Worm (Caenorhabditis elegans) whole organism, young adult: ENCODE measurements around the gene C26E1.1.
A peak's percentile ranks its signal among the peaks of the same experiment; 100 is the strongest.

Experiments used
- B0261.1 ChIP-seq: sonication (generic microtip); optimal IDR thresholded peaks from 2 replicates; lab custom pipeline; 2016; ENCODE audit warnings: mild to moderate bottlenecking, missing genetic modification characterization, moderate library complexity, missing compliant biosample characterization
- B0336.3 ChIP-seq: fragments of 200-800 bp; sonication (Bioruptor generic); IDR thresholded peaks from 2 replicates; pipeline ENCODE4 v1.3.6; 2022; ENCODE audit warnings: missing genetic modification characterization, missing compliant biosample characterization
- F10E7.11 ChIP-seq: sonication (generic microtip); optimal IDR thresholded peaks from 2 replicates; lab custom pipeline; 2017; ENCODE audit warnings: mild to moderate bottlenecking, missing genetic modification characterization, moderate library complexity, missing compliant biosample characterization
- F33H1.4 ChIP-seq: fragments of 200-800 bp; sonication (Bioruptor generic); IDR thresholded peaks from 2 replicates; pipeline ENCODE4 v1.3.6; 2022; ENCODE audit warnings: missing genetic modification reagents, missing genetic modification characterization, missing compliant biosample characterization
- F37B4.10 ChIP-seq: fragments of 200-800 bp; sonication (Bioruptor generic); IDR thresholded peaks from 2 replicates; pipeline ENCODE4 v1.3.6; 2022; ENCODE audit warnings: missing genetic modification characterization, missing compliant biosample characterization
- K12H6.12 ChIP-seq: fragments of 200-800 bp; sonication (Bioruptor generic); optimal IDR thresholded peaks from 2 replicates; lab custom pipeline; 2018; ENCODE audit warnings: mild to moderate bottlenecking, missing genetic modification characterization, missing compliant biosample characterization
- T07F8.4 ChIP-seq: sonication (generic microtip); optimal IDR thresholded peaks from 2 replicates; lab custom pipeline; 2016; ENCODE audit warnings: mild to moderate bottlenecking, missing genetic modification characterization, moderate library complexity, missing compliant biosample characterization
- Y67H2A.10 ChIP-seq: fragments of 200-800 bp; sonication (Bioruptor generic); conservative IDR thresholded peaks from 2 replicates; pipeline ENCODE4 v1.3.6; 2022; ENCODE audit warnings: missing genetic modification reagents, missing genetic modification characterization, missing compliant biosample characterization
- attf-3 ChIP-seq: fragments of 200-800 bp; sonication (Bioruptor generic); conservative IDR thresholded peaks from 2 replicates; pipeline ENCODE4 v1.3.6; 2022; ENCODE audit warnings: missing genetic modification reagents, missing genetic modification characterization, missing compliant biosample characterization
- attf-5 ChIP-seq: fragments of 200-800 bp; sonication (Bioruptor generic); optimal IDR thresholded peaks from 2 replicates; lab custom pipeline; 2018; ENCODE audit warnings: mild to moderate bottlenecking, missing genetic modification characterization, missing compliant biosample characterization
- bed-2 ChIP-seq: fragments of 200-800 bp; sonication (Bioruptor generic); IDR thresholded peaks from 2 replicates; pipeline ENCODE4 v1.3.6; 2022; ENCODE audit warnings: missing genetic modification reagents, missing genetic modification characterization, missing compliant biosample characterization
- cebp-1 ChIP-seq, 2 experiments: fragments of 200-800 bp in 1 of 2; sonication (Bioruptor generic) in 1 of 2; sonication (generic microtip) in 1 of 2; IDR thresholded peaks in 1 of 2; optimal IDR thresholded peaks in 1 of 2; 2 replicates each; pipeline versions ENCODE4 v1.3.6 to Lab custom; 2017 to 2022; ENCODE audit warnings: missing compliant biosample characterization in 2 of 2, missing genetic modification characterization in 2 of 2, mild to moderate bottlenecking in 1 of 2, missing genetic modification reagents in 1 of 2, moderate library complexity in 1 of 2
- dox-1 ChIP-seq: fragments of 200-800 bp; sonication (Bioruptor generic); IDR thresholded peaks from 2 replicates; pipeline ENCODE4 v1.3.6; 2022; ENCODE audit warnings: missing genetic modification reagents, missing genetic modification characterization, missing compliant biosample characterization
- efl-1 ChIP-seq: fragments of 150-350 bp; optimal IDR thresholded peaks from 2 replicates; lab custom pipeline; 2014; ENCODE audit warnings: missing biosample characterization, missing genetic modification reagents, missing genetic modification characterization
- egrh-3 ChIP-seq: fragments of 200-800 bp; sonication (Bioruptor generic); IDR thresholded peaks from 2 replicates; pipeline ENCODE4 v1.3.6; 2022; ENCODE audit warnings: missing genetic modification reagents, missing genetic modification characterization, missing compliant biosample characterization
- ekl-4 ChIP-seq: fragments of 200-800 bp; sonication (Bioruptor generic); IDR thresholded peaks from 2 replicates; pipeline ENCODE4 v1.3.6; 2022; ENCODE audit warnings: missing genetic modification reagents, missing genetic modification characterization, missing compliant biosample characterization
- gei-17 ChIP-seq: fragments of 200-800 bp; sonication (Bioruptor generic); optimal IDR thresholded peaks from 2 replicates; lab custom pipeline; 2018; ENCODE audit warnings: mild to moderate bottlenecking, missing genetic modification characterization, missing compliant biosample characterization
- hlh-12 ChIP-seq: sonication (generic microtip); optimal IDR thresholded peaks from 2 replicates; lab custom pipeline; 2016; ENCODE audit warnings: missing genetic modification characterization, missing compliant biosample characterization
- hmg-1.2 ChIP-seq: fragments of 200-800 bp; sonication (Bioruptor generic); IDR thresholded peaks from 2 replicates; pipeline ENCODE4 v1.3.6; 2022; ENCODE audit warnings: missing genetic modification reagents, missing genetic modification characterization, missing compliant biosample characterization
- hsf-1 ChIP-seq: fragments of 200-800 bp; sonication (Bioruptor generic); IDR thresholded peaks from 2 replicates; pipeline ENCODE4 v1.3.6; 2022; ENCODE audit warnings: missing genetic modification reagents, missing genetic modification characterization, missing compliant biosample characterization
- lag-1 ChIP-seq: fragments of 200-800 bp; sonication (Bioruptor generic); IDR thresholded peaks from 2 replicates; pipeline ENCODE4 v1.3.6; 2022; ENCODE audit warnings: missing genetic modification reagents, missing genetic modification characterization, missing compliant biosample characterization
- lir-1 ChIP-seq: fragments of 200-800 bp; sonication (Bioruptor generic); conservative IDR thresholded peaks from 2 replicates; pipeline ENCODE4 v1.3.6; 2022; ENCODE audit warnings: missing genetic modification reagents, missing genetic modification characterization, missing compliant biosample characterization
- lsy-27 ChIP-seq: sonication (generic microtip); optimal IDR thresholded peaks from 2 replicates; lab custom pipeline; 2017; ENCODE audit warnings: missing genetic modification characterization, mild to moderate bottlenecking, missing compliant biosample characterization, antibody characterized with exemption, missing genotype, borderline replicate concordance; ENCODE audit not compliant: insufficient read depth
- madf-10 ChIP-seq: sonication (generic microtip); optimal IDR thresholded peaks from 2 replicates; lab custom pipeline; 2016; ENCODE audit warnings: mild to moderate bottlenecking, missing genetic modification characterization, missing compliant biosample characterization
- mcd-1 ChIP-seq: fragments of 200-800 bp; sonication (Bioruptor generic); IDR thresholded peaks from 2 replicates; pipeline ENCODE4 v1.3.6; 2022; ENCODE audit warnings: missing genetic modification reagents, missing genetic modification characterization, missing compliant biosample characterization
- mes-4 ChIP-seq: sonication (generic microtip); optimal IDR thresholded peaks from 2 replicates; lab custom pipeline; 2016; ENCODE audit warnings: missing genotype, missing genetic modification characterization, missing compliant biosample characterization
- nfyb-1 ChIP-seq: fragments of 200-800 bp; sonication (Bioruptor generic); IDR thresholded peaks from 2 replicates; pipeline ENCODE4 v1.3.6; 2022; ENCODE audit warnings: missing genetic modification reagents, missing genetic modification characterization, missing compliant biosample characterization
- pbrm-1 ChIP-seq: fragments of 200-800 bp; sonication (Bioruptor generic); IDR thresholded peaks from 2 replicates; pipeline ENCODE4 v1.3.6; 2022; ENCODE audit warnings: missing genetic modification reagents, missing genetic modification characterization, missing compliant biosample characterization
- pha-4 ChIP-seq: fragments of 150-350 bp; sonication (generic microtip); optimal IDR thresholded peaks from 2 replicates; lab custom pipeline; 2014; ENCODE audit warnings: missing biosample characterization, missing genetic modification reagents, missing genetic modification characterization
- rcor-1 ChIP-seq: fragments of 200-800 bp; sonication (Bioruptor generic); IDR thresholded peaks from 2 replicates; pipeline ENCODE4 v1.3.6; 2022; ENCODE audit warnings: missing genetic modification reagents, missing genetic modification characterization, missing compliant biosample characterization
- rec-8 ChIP-seq, 2 experiments: sonication (generic microtip); optimal IDR thresholded peaks; 2 replicates each; lab custom pipeline; 2016; ENCODE audit warnings: mild to moderate bottlenecking in 2 of 2, missing genetic modification characterization in 2 of 2, missing genetic modification reagents in 2 of 2, missing genotype in 2 of 2, missing biosample characterization in 1 of 2, missing compliant biosample characterization in 1 of 2, moderate library complexity in 1 of 2
- sea-2 ChIP-seq: fragments of 200-800 bp; sonication (Bioruptor generic); IDR thresholded peaks from 2 replicates; pipeline ENCODE4 v1.3.6; 2022; ENCODE audit warnings: missing genetic modification characterization, missing compliant biosample characterization
- snpc-1.1 ChIP-seq: sonication (generic microtip); optimal IDR thresholded peaks from 2 replicates; lab custom pipeline; 2017; ENCODE audit warnings: missing genetic modification characterization, mild to moderate bottlenecking, missing compliant biosample characterization, antibody characterized with exemption, moderate library complexity, missing genotype, missing genetic modification reagents; ENCODE audit not compliant: insufficient read depth
- snpc-3.4 ChIP-seq: sonication (generic microtip); optimal IDR thresholded peaks from 2 replicates; lab custom pipeline; 2017; ENCODE audit warnings: missing genetic modification characterization, mild to moderate bottlenecking, missing compliant biosample characterization, antibody characterized with exemption, moderate library complexity, missing genotype, missing genetic modification reagents
- snpc-4 ChIP-seq, 5 experiments: fragments of 150-350 bp in 1 of 5; sonication (generic microtip) in 4 of 5; optimal IDR thresholded peaks; 2 replicates each; lab custom pipeline; 2014 to 2018; ENCODE audit warnings: missing genetic modification characterization in 5 of 5, missing biosample characterization in 3 of 5, antibody characterized with exemption in 2 of 5, mild to moderate bottlenecking in 2 of 5, missing compliant biosample characterization in 2 of 5, missing genotype in 2 of 5, moderate library complexity in 2 of 5, missing genetic modification reagents in 1 of 5
- somi-1 ChIP-seq: fragments of 200-800 bp; sonication (Bioruptor generic); optimal IDR thresholded peaks from 2 replicates; lab custom pipeline; 2018; ENCODE audit warnings: mild to moderate bottlenecking, missing genetic modification characterization, missing compliant biosample characterization
- tbx-9 ChIP-seq: sonication (generic microtip); optimal IDR thresholded peaks from 2 replicates; lab custom pipeline; 2016; ENCODE audit warnings: borderline replicate concordance, missing genetic modification characterization, inconsistent platforms, missing compliant biosample characterization
- tlf-1 ChIP-seq: fragments of 200-800 bp; sonication (Bioruptor generic); optimal IDR thresholded peaks from 2 replicates; lab custom pipeline; 2018; ENCODE audit warnings: mild to moderate bottlenecking, missing genetic modification characterization, missing compliant biosample characterization
- unc-62 ChIP-seq: fragments of 150-350 bp; optimal IDR thresholded peaks from 2 replicates; lab custom pipeline; 2014; ENCODE audit warnings: missing biosample characterization, missing genetic modification reagents, missing genetic modification characterization
- ztf-26 ChIP-seq: sonication (generic microtip); optimal IDR thresholded peaks from 2 replicates; lab custom pipeline; 2017; ENCODE audit warnings: missing genetic modification characterization, missing compliant biosample characterization
- ztf-3 ChIP-seq: fragments of 200-800 bp; sonication (Bioruptor generic); optimal IDR thresholded peaks from 2 replicates; lab custom pipeline; 2018; ENCODE audit warnings: mild to moderate bottlenecking, missing genetic modification characterization, missing compliant biosample characterization

Gene C26E1.1

ce11 chrV:13282958-13283357 lies 14.4 kb upstream of the C26E1.1 start:
- TF ChIP-seq ztf-3 (no peak), B0336.3 (GFP tag; lab: Robert Waterston, UW) (no peak)

DNA sequence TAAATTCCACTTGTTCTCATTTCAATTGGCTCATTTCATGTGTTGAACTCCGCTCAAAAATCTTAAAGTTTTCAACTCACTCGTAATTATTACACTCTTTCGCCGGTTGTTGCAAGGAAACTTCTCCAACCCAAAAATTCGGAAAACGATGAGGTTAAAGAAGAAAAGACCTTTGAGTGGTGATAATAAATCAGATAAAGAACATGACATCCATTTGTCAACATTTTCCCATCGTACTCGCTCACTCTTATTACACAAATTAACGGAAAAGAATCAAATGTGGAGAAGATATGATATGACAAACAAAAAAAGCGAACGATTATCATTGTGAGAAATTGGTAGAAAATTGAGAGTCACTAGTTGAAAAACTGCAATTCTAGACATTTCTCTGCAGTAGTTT lies 12.0 kb upstream of the C26E1.1 start:
- TF ChIP-seq unc-62 (GFP tag; lab: Kevin White, UChicago) (no peak), bed-2 (GFP tag; lab: Robert Waterston, UW) (no peak), dox-1 (GFP tag; lab: Robert Waterston, UW) (no peak), mes-4 (no peak), nfyb-1 (no peak), sea-2 (no peak), somi-1 (GFP tag; lab: Kevin White, UChicago) (no peak), rcor-1 (GFP tag; lab: Robert Waterston, UW) (no peak), mcd-1 (GFP tag; lab: Robert Waterston, UW) (no peak), K12H6.12 (tag; lab: Kevin White, UChicago) (no peak), lir-1 (GFP tag; lab: Robert Waterston, UW) (no peak), tbx-9 (no peak), ztf-3 (no peak)

DNA sequence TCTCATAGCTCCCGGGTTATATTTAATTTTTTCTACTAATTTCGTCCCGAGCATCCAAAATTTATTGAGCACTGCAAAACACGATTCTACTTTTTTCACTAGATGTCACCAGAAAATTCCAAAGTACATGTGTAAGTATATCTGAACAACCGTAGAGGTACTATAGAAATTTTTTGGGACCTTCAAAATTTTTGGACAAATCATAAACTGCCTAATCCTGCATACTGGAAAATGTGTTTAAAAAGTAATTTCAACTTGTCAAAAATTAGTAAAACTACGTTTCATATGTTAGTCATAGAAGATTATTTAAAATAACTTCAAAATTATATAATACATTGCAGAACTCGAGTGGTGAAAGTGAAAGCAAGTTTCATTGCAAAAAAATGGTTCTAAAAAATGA lies 10.8 kb upstream of the C26E1.1 start:
- no peak for TF ChIP-seq B0261.1
- no peak for TF ChIP-seq efl-1
- TF ChIP-seq pbrm-1 = no peak
- TF ChIP-seq K12H6.12 (tag; lab: Kevin White, UChicago) = no peak
- TF ChIP-seq hlh-12 (tag; lab: Kevin White, UChicago) = no peak
- no peak for TF ChIP-seq egrh-3 (GFP tag; lab: Robert Waterston, UW)
- no peak for TF ChIP-seq snpc-4 (GFP tag; optimal IDR thresholded peaks at IDR 0.05; lab: Kevin White, UChicago)
- TF ChIP-seq snpc-4 (tag; optimal IDR thresholded peaks at IDR 0.05; lab: Kevin White, UChicago) = no peak
- TF ChIP-seq gei-17 (GFP tag; lab: Kevin White, UChicago) = no peak
- TF ChIP-seq tlf-1 (GFP tag; lab: Kevin White, UChicago) = no peak
- no peak for TF ChIP-seq lir-1 (GFP tag; lab: Robert Waterston, UW)
- TF ChIP-seq pha-4 = no peak

- TF ChIP-seq unc-62 (GFP tag; lab: Kevin White, UChicago) (no peak), hmg-1.2 (GFP tag; lab: Robert Waterston, UW) (peak; percentile 56; the same call in 1 of the 2 replicates)
Observed at ce11 chrV:13288881-13289280, 8.4 kb upstream of the C26E1.1 start.

DNA sequence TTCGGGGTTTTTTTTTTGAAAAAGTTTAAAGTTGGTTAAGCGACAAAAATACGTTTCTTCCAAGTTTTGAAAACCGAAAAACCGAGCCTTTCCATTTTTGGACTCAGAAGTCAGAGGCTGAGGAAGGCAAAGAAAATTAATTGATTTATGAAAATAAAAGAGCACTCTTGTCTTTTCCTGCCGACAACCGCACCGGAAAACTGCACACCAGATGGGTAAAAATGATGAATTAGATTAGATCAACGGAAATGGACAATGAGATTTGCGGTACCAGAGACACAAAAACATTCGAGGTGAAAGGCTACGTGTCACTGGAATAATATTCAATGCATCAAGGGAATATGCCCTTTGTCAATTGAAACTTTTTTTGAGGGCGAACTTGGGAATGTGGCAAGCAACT lies 2.8 kb upstream of the C26E1.1 start:
- TF ChIP-seq F37B4.10 (GFP tag; lab: Robert Waterston, UW) = no peak
- TF ChIP-seq attf-5 (GFP tag; lab: Kevin White, UChicago) = no peak
- no peak for TF ChIP-seq bed-2 (GFP tag; lab: Robert Waterston, UW)
- no peak for TF ChIP-seq F10E7.11
- TF ChIP-seq snpc-3.4 (tag; lab: Kevin White, UChicago) = no peak
- no peak for TF ChIP-seq hsf-1 (GFP tag; lab: Robert Waterston, UW)
- TF ChIP-seq madf-10 = no peak
- TF ChIP-seq snpc-1.1 (tag; lab: Kevin White, UChicago) = no peak
- no peak for TF ChIP-seq attf-3 (GFP tag; lab: Robert Waterston, UW)
- no peak for TF ChIP-seq T07F8.4 (tag; lab: Kevin White, UChicago)
- no peak for TF ChIP-seq rec-8 (tag; optimal IDR thresholded peaks at IDR 0.05; lab: Kevin White, UChicago)
- no peak for TF ChIP-seq lsy-27
- no peak for TF ChIP-seq ztf-26 (tag; lab: Kevin White, UChicago)
- TF ChIP-seq Y67H2A.10 (GFP tag; lab: Robert Waterston, UW) = no peak
- TF ChIP-seq lag-1 (GFP tag; lab: Robert Waterston, UW) = no peak
- TF ChIP-seq F33H1.4 (GFP tag; lab: Robert Waterston, UW) = no peak
- TF ChIP-seq cebp-1 (GFP tag; IDR thresholded peaks at IDR 0.05; lab: Robert Waterston, UW) = no peak
- TF ChIP-seq cebp-1 (tag; optimal IDR thresholded peaks at IDR 0.05; lab: Kevin White, UChicago) = no peak
- no peak for TF ChIP-seq ekl-4 (GFP tag; lab: Robert Waterston, UW)
